Fruit fly (Drosophila melanogaster) whole organism, prepupa: ENCODE measurements around the gene for.

Experiments used
- Blimp-1 ChIP-seq: fragments of 200-800 bp; sonication (Bioruptor generic); optimal IDR thresholded peaks from 3 replicates; lab custom pipeline; 2017; ENCODE audit warnings: missing biosample characterization, missing genetic modification characterization, mild to moderate bottlenecking, moderate library complexity, missing genetic modification reagents
- CG10631 ChIP-seq: fragments of 200-800 bp; sonication (Bioruptor generic); optimal IDR thresholded peaks from 2 replicates; lab custom pipeline; 2016; ENCODE audit warnings: missing biosample characterization, missing genetic modification characterization
- CG11762 ChIP-seq: fragments of 200-800 bp; sonication (Bioruptor generic); optimal IDR thresholded peaks from 3 replicates; lab custom pipeline; 2016; ENCODE audit warnings: missing biosample characterization, missing genetic modification characterization; ENCODE audit not compliant: insufficient read depth
- CG11902 ChIP-seq: fragments of 200-800 bp; sonication (Bioruptor generic); optimal IDR thresholded peaks from 3 replicates; lab custom pipeline; 2016; ENCODE audit warnings: missing biosample characterization, missing genetic modification characterization
- CG15336 ChIP-seq: fragments of 200-800 bp; sonication (Bioruptor generic); IDR thresholded peaks from 2 replicates; pipeline ENCODE4 v1.3.6; 2022; ENCODE audit warnings: missing biosample characterization, missing genetic modification characterization
- CG1621 ChIP-seq: fragments of 200-800 bp; sonication (Bioruptor generic); optimal IDR thresholded peaks from 3 replicates; lab custom pipeline; 2018; ENCODE audit warnings: missing biosample characterization, mild to moderate bottlenecking, missing genetic modification characterization
- CG16779 ChIP-seq: fragments of 200-800 bp; sonication (Bioruptor generic); optimal IDR thresholded peaks from 3 replicates; lab custom pipeline; 2017; ENCODE audit warnings: missing biosample characterization, mild to moderate bottlenecking, missing genetic modification characterization
- CG31627 ChIP-seq: fragments of 200-800 bp; sonication (Bioruptor generic); optimal IDR thresholded peaks from 3 replicates; lab custom pipeline; 2016; ENCODE audit warnings: missing biosample characterization, missing genetic modification characterization
- CG34406 ChIP-seq: fragments of 200-800 bp; sonication (Bioruptor generic); optimal IDR thresholded peaks from 3 replicates; lab custom pipeline; 2016; ENCODE audit warnings: missing biosample characterization, missing genetic modification characterization
- CG3919 ChIP-seq: fragments of 200-800 bp; sonication (Bioruptor generic); optimal IDR thresholded peaks from 3 replicates; lab custom pipeline; 2016; ENCODE audit warnings: missing biosample characterization, missing genetic modification characterization
- CG4318 ChIP-seq: fragments of 200-800 bp; sonication (Bioruptor generic); optimal IDR thresholded peaks from 3 replicates; lab custom pipeline; 2017; ENCODE audit warnings: missing biosample characterization, mild to moderate bottlenecking, missing genetic modification characterization
- CG6163 ChIP-seq: fragments of 200-800 bp; sonication (Bioruptor generic); IDR thresholded peaks from 3 replicates; pipeline ENCODE4 v1.3.6; 2022; ENCODE audit warnings: missing biosample characterization, missing genetic modification characterization
- CG6276 ChIP-seq: fragments of 200-800 bp; sonication (Bioruptor generic); optimal IDR thresholded peaks from 2 replicates; lab custom pipeline; 2017; ENCODE audit warnings: missing biosample characterization, mild to moderate bottlenecking, missing genetic modification characterization
- CG6792 ChIP-seq: fragments of 200-800 bp; sonication (Bioruptor generic); optimal IDR thresholded peaks from 3 replicates; lab custom pipeline; 2016; ENCODE audit warnings: missing biosample characterization, missing genetic modification characterization
- CG6808 ChIP-seq: fragments of 200-800 bp; sonication (Bioruptor generic); optimal IDR thresholded peaks from 3 replicates; lab custom pipeline; 2017; ENCODE audit warnings: missing biosample characterization, missing genetic modification characterization, mild to moderate bottlenecking, moderate library complexity, missing genetic modification reagents
- CG6854 ChIP-seq: fragments of 200-800 bp; sonication (Bioruptor generic); optimal IDR thresholded peaks from 2 replicates; lab custom pipeline; 2017; ENCODE audit warnings: missing biosample characterization, mild to moderate bottlenecking, missing genetic modification characterization
- CG7368 ChIP-seq: fragments of 200-800 bp; sonication (Bioruptor generic); optimal IDR thresholded peaks from 3 replicates; lab custom pipeline; 2016; ENCODE audit warnings: missing biosample characterization, missing genetic modification characterization
- CG8119 ChIP-seq: fragments of 200-800 bp; sonication (Bioruptor generic); IDR thresholded peaks from 3 replicates; pipeline ENCODE4 v1.3.6; 2022; ENCODE audit warnings: missing biosample characterization, missing genetic modification characterization
- CG8319 ChIP-seq: fragments of 200-800 bp; sonication (Bioruptor generic); optimal IDR thresholded peaks from 3 replicates; lab custom pipeline; 2016; ENCODE audit warnings: missing biosample characterization, missing genetic modification characterization
- CG8632 ChIP-seq: fragments of 200-800 bp; sonication (Bioruptor generic); optimal IDR thresholded peaks from 3 replicates; lab custom pipeline; 2016; ENCODE audit warnings: missing biosample characterization, missing genetic modification characterization
- CG9139 ChIP-seq: fragments of 200-800 bp; sonication (Bioruptor generic); optimal IDR thresholded peaks from 3 replicates; lab custom pipeline; 2017; ENCODE audit warnings: missing biosample characterization, mild to moderate bottlenecking, missing genetic modification characterization
- Eip78C ChIP-seq: fragments of 200-800 bp; sonication (Bioruptor generic); peaks from one replicate; lab custom pipeline; 2016; ENCODE audit warnings: missing biosample characterization, missing genetic modification characterization
- Eip93F ChIP-seq: fragments of 200-800 bp; sonication (Bioruptor generic); optimal IDR thresholded peaks from 2 replicates; lab custom pipeline; 2016; ENCODE audit warnings: missing biosample characterization, mild to moderate bottlenecking, missing genetic modification characterization
- Ets21C ChIP-seq: fragments of 200-800 bp; sonication (Bioruptor generic); optimal IDR thresholded peaks from 3 replicates; lab custom pipeline; 2016; ENCODE audit warnings: missing biosample characterization, missing genetic modification characterization
- Gug ChIP-seq: fragments of 200-800 bp; sonication (Bioruptor generic); IDR thresholded peaks from 2 replicates; pipeline ENCODE4 v1.3.6; 2022; ENCODE audit warnings: missing biosample characterization, missing genetic modification characterization
- Hr38 ChIP-seq: sonication (Bioruptor generic); optimal IDR thresholded peaks from 2 replicates; lab custom pipeline; 2016; ENCODE audit warnings: missing biosample characterization, missing genetic modification characterization
- Hr39 ChIP-seq: fragments of 200-800 bp; sonication (Bioruptor generic); optimal IDR thresholded peaks from 2 replicates; lab custom pipeline; 2016; ENCODE audit warnings: missing biosample characterization, missing genetic modification characterization
- OdsH ChIP-seq: fragments of 200-800 bp; sonication (Bioruptor generic); optimal IDR thresholded peaks from 3 replicates; lab custom pipeline; 2016; ENCODE audit warnings: missing biosample characterization, missing genetic modification characterization
- Smox ChIP-seq: fragments of 200-800 bp; sonication (Bioruptor generic); optimal IDR thresholded peaks from 3 replicates; lab custom pipeline; 2016; ENCODE audit warnings: missing biosample characterization, missing genetic modification characterization
- Sox14 ChIP-seq: fragments of 200-800 bp; sonication (Bioruptor generic); optimal IDR thresholded peaks from 3 replicates; lab custom pipeline; 2016; ENCODE audit warnings: missing biosample characterization, missing genetic modification characterization
- achi ChIP-seq: fragments of 200-800 bp; sonication (Bioruptor generic); optimal IDR thresholded peaks from 3 replicates; lab custom pipeline; 2016; ENCODE audit warnings: missing biosample characterization, missing genetic modification characterization
- acj6 ChIP-seq: fragments of 200-800 bp; sonication (Bioruptor generic); optimal IDR thresholded peaks from 3 replicates; lab custom pipeline; 2016; ENCODE audit warnings: missing biosample characterization, missing genetic modification characterization
- dac ChIP-seq: fragments of 200-800 bp; sonication (Bioruptor generic); optimal IDR thresholded peaks from 2 replicates; lab custom pipeline; 2017; ENCODE audit warnings: missing biosample characterization, mild to moderate bottlenecking, missing genetic modification characterization
- dsx ChIP-seq: fragments of 200-800 bp; optimal IDR thresholded peaks from 3 replicates; lab custom pipeline; 2019; ENCODE audit warnings: missing biosample characterization, mild to moderate bottlenecking, missing genetic modification characterization, moderate library complexity; ENCODE audit not compliant: poor library complexity, severe bottlenecking
- eg ChIP-seq: fragments of 200-800 bp; sonication (Bioruptor generic); IDR thresholded peaks from 3 replicates; pipeline ENCODE4 v1.3.6; 2022; ENCODE audit warnings: missing biosample characterization, missing genetic modification characterization
- esn ChIP-seq: fragments of 200-800 bp; sonication (Bioruptor generic); optimal IDR thresholded peaks from 2 replicates; lab custom pipeline; 2016; ENCODE audit warnings: missing biosample characterization, mild to moderate bottlenecking, missing genetic modification characterization, moderate library complexity
- fkh ChIP-seq: fragments of 200-800 bp; sonication (Bioruptor generic); optimal IDR thresholded peaks from 3 replicates; lab custom pipeline; 2017; ENCODE audit warnings: missing biosample characterization, mild to moderate bottlenecking, missing genetic modification characterization, moderate library complexity
- net ChIP-seq: fragments of 200-800 bp; sonication (Bioruptor generic); optimal IDR thresholded peaks from 3 replicates; lab custom pipeline; 2016; ENCODE audit warnings: missing biosample characterization, missing genetic modification characterization
- pdm3 ChIP-seq: fragments of 200-800 bp; sonication (Bioruptor generic); optimal IDR thresholded peaks from 3 replicates; lab custom pipeline; 2016; ENCODE audit warnings: missing biosample characterization, missing genetic modification characterization
- salr ChIP-seq, 2 experiments: fragments of 200-800 bp; sonication (Bioruptor generic); optimal IDR thresholded peaks; 3 replicates each; lab custom pipeline; 2016 to 2018; ENCODE audit warnings: missing biosample characterization in 2 of 2, missing genetic modification characterization in 2 of 2, mild to moderate bottlenecking in 1 of 2
- spab ChIP-seq: fragments of 200-800 bp; sonication (Bioruptor generic); optimal IDR thresholded peaks from 2 replicates; lab custom pipeline; 2017; ENCODE audit warnings: missing biosample characterization, mild to moderate bottlenecking, missing genetic modification characterization, missing genetic modification reagents
- ss ChIP-seq, 2 experiments: fragments of 200-800 bp; sonication (Bioruptor generic); optimal IDR thresholded peaks; 2 replicates in 1 of 2; 3 replicates in 1 of 2; lab custom pipeline; 2017 to 2018; ENCODE audit warnings: mild to moderate bottlenecking in 2 of 2, missing biosample characterization in 2 of 2, missing genetic modification characterization in 2 of 2, moderate library complexity in 1 of 2
- svp ChIP-seq: fragments of 200-800 bp; sonication (Bioruptor generic); peaks from one replicate; lab custom pipeline; 2016; ENCODE audit warnings: missing biosample characterization, missing genetic modification characterization
- topi ChIP-seq: fragments of 200-800 bp; sonication (Bioruptor generic); optimal IDR thresholded peaks from 3 replicates; lab custom pipeline; 2016; ENCODE audit warnings: missing biosample characterization, missing genetic modification characterization
- vri ChIP-seq: fragments of 200-800 bp; sonication (Bioruptor generic); optimal IDR thresholded peaks from 3 replicates; lab custom pipeline; 2016; ENCODE audit warnings: missing biosample characterization, mild to moderate bottlenecking, missing genetic modification characterization

Gene for

DNA sequence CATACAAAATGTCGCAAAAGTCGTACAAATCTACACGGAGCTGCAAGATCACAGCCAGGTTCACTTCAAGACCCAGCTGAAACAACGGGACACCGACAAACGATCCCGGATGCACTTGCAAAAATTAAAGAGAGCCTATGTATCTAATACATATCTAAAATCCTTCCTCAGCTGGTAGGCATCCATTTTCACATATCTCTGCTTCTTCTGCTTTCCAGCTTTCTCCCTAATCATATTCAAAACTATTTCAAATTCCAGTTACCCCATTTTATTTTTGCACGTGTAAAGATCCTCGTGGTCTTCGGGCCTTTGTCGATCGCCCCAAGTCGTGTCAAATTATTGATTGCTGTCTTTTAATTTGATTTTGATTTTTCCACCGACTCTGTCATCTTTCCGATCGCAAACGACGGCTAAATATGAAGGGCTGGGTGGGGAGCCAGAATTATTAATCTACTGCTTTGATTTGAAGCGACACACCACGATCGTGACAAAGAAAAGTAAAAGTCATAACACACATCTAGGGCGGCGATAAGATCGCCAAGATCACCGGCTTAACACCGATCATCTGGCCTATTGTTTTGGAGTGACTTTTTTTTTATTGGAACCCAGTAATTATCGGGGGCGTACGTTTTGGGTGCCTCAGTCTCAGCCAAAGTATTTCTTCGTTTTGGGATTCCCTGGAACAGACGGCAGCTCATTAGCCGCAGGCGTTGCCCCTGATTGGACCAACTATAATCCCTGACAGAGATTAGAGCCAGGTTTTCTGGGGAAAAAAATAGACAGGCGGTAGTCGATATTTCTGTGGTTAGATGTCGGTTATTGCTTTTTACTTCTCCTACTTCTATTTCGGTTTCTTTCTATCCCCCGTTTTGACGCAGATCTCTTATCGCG lies 73.1 kb downstream of the for start (continued):
- peak; percentile 47 for TF ChIP-seq CG3919 (GFP tag; lab: Kevin White, UChicago)
- peak; percentile 79 for TF ChIP-seq svp
- no peak for TF ChIP-seq CG1621
- no peak for TF ChIP-seq CG4318
- peak; percentile 17 for TF ChIP-seq CG10631
- no peak for TF ChIP-seq ss (GFP tag; optimal IDR thresholded peaks at IDR 0.05; lab: Kevin White, UChicago)
- TF ChIP-seq CG34406 (GFP tag; lab: Kevin White, UChicago) = no peak
- TF ChIP-seq dsx (GFP tag; lab: Kevin White, UChicago) = peak; percentile 24
- TF ChIP-seq vri (GFP tag; lab: Kevin White, UChicago) = no peak
- peak; percentile 28 for TF ChIP-seq OdsH (GFP tag; lab: Kevin White, UChicago)
- TF ChIP-seq Blimp-1 (GFP tag; lab: Kevin White, UChicago) = no peak
- no peak for TF ChIP-seq CG16779 (tag; lab: Kevin White, UChicago)
- TF ChIP-seq CG6163 (GFP tag; lab: Robert Waterston, UW) = peak; percentile 65
- peak; percentile 2 for TF ChIP-seq CG8632 (GFP tag; lab: Kevin White, UChicago)
- TF ChIP-seq achi (GFP tag; lab: Kevin White, UChicago) = peak; percentile 2
- TF ChIP-seq CG8319 = no peak
- peak; percentile 45 for TF ChIP-seq esn (GFP tag; lab: Kevin White, UChicago)
- TF ChIP-seq Eip78C = peak; percentile 70
- peak; percentile 27 for TF ChIP-seq pdm3 (GFP tag; lab: Kevin White, UChicago)
- TF ChIP-seq CG6276 (GFP tag; lab: Kevin White, UChicago) = no peak
- TF ChIP-seq Ets21C (GFP tag; lab: Kevin White, UChicago) = no peak
- peak; percentile 59 for TF ChIP-seq Hr39 (GFP tag; lab: Kevin White, UChicago)
- TF ChIP-seq acj6 (GFP tag; lab: Kevin White, UChicago) = peak; percentile 44
- no peak for TF ChIP-seq CG15336 (GFP tag; lab: Robert Waterston, UW)
- no peak for TF ChIP-seq CG6854 (GFP tag; lab: Kevin White, UChicago)
- peak; percentile 58 for TF ChIP-seq CG31627 (GFP tag; lab: Kevin White, UChicago)
- TF ChIP-seq CG6808 (GFP tag; lab: Kevin White, UChicago) = peak; percentile 38
- TF ChIP-seq CG9139 (GFP tag; lab: Kevin White, UChicago) = no peak
- TF ChIP-seq Gug (GFP tag; lab: Robert Waterston, UW) = no peak
- no peak for TF ChIP-seq fkh (GFP tag; lab: Kevin White, UChicago)
- no peak for TF ChIP-seq salr (GFP tag; optimal IDR thresholded peaks at IDR 0.05; lab: Kevin White, UChicago)

- TF ChIP-seq Hr39 (GFP tag; lab: Kevin White, UChicago) = peak; percentile 17
- no peak for TF ChIP-seq Eip93F (GFP tag; lab: Kevin White, UChicago)
- peak; percentile 33 for TF ChIP-seq CG1621
- TF ChIP-seq Smox = no peak
- TF ChIP-seq dac (GFP tag; lab: Kevin White, UChicago) = no peak
- TF ChIP-seq CG3919 (GFP tag; lab: Kevin White, UChicago) = peak; percentile 77
- TF ChIP-seq achi (GFP tag; lab: Kevin White, UChicago) = peak; percentile 62
- TF ChIP-seq eg (GFP tag; lab: Robert Waterston, UW) = no peak
- peak; percentile 61 for TF ChIP-seq CG6808 (GFP tag; lab: Kevin White, UChicago)
- peak; percentile 59 for TF ChIP-seq OdsH (GFP tag; lab: Kevin White, UChicago)
- peak; percentile 0 to 74 for TF ChIP-seq salr (GFP tag; optimal IDR thresholded peaks at IDR 0.05; lab: Kevin White, UChicago)
- no peak for TF ChIP-seq CG11762 (GFP tag; lab: Kevin White, UChicago)
- TF ChIP-seq CG8119 (GFP tag; lab: Robert Waterston, UW) = no peak
- TF ChIP-seq CG7368 = peak; percentile 23
- peak; percentile 2 for TF ChIP-seq CG31627 (GFP tag; lab: Kevin White, UChicago)
- peak; percentile 28 for TF ChIP-seq net
- no peak for TF ChIP-seq CG15336 (GFP tag; lab: Robert Waterston, UW)
- no peak for TF ChIP-seq Hr38 (GFP tag; lab: Kevin White, UChicago)
- TF ChIP-seq CG6792 (GFP tag; lab: Kevin White, UChicago) = peak; percentile 56
- TF ChIP-seq topi (GFP tag; lab: Kevin White, UChicago) = peak; percentile 37
- no peak for TF ChIP-seq Gug (GFP tag; lab: Robert Waterston, UW)
- peak; percentile 61 for TF ChIP-seq spab (GFP tag; lab: Kevin White, UChicago)
- TF ChIP-seq acj6 (GFP tag; lab: Kevin White, UChicago) = peak; percentile 37
- TF ChIP-seq CG11902 (GFP tag; lab: Kevin White, UChicago) = no peak
- peak; percentile 69 for TF ChIP-seq CG10631
- TF ChIP-seq Sox14 = peak; percentile 64
- no peak for TF ChIP-seq Blimp-1 (GFP tag; lab: Kevin White, UChicago)
- TF ChIP-seq CG16779 (tag; lab: Kevin White, UChicago) = no peak
- no peak for TF ChIP-seq CG8319
- TF ChIP-seq Eip78C = peak; percentile 92
- TF ChIP-seq CG6276 (GFP tag; lab: Kevin White, UChicago) = no peak
Observed at dm6 chr2L:3582692-3583091, 74.1 kb downstream of the for start.
